Fruit fly (Drosophila melanogaster) Kc167 (cell line): Measurements from ENCODE around the gene CG4456.

Experiments
- Sin3A ChIP-seq: fragments of >200 bp; optimal IDR thresholded peaks from 2 replicates; lab custom pipeline; 2018; ENCODE audit warnings: missing external identifiers
- h ChIP-seq: fragments of >200 bp; optimal IDR thresholded peaks from 3 replicates; lab custom pipeline; 2018; ENCODE audit warnings: missing external identifiers
- psq ChIP-seq: fragments of >200 bp; optimal IDR thresholded peaks from 2 replicates; lab custom pipeline; 2017; ENCODE audit warnings: missing external identifiers
- ttk ChIP-seq: sonication (Bioruptor generic); optimal IDR thresholded peaks from 2 replicates; lab custom pipeline; 2017; ENCODE audit warnings: missing external identifiers

DNA sequence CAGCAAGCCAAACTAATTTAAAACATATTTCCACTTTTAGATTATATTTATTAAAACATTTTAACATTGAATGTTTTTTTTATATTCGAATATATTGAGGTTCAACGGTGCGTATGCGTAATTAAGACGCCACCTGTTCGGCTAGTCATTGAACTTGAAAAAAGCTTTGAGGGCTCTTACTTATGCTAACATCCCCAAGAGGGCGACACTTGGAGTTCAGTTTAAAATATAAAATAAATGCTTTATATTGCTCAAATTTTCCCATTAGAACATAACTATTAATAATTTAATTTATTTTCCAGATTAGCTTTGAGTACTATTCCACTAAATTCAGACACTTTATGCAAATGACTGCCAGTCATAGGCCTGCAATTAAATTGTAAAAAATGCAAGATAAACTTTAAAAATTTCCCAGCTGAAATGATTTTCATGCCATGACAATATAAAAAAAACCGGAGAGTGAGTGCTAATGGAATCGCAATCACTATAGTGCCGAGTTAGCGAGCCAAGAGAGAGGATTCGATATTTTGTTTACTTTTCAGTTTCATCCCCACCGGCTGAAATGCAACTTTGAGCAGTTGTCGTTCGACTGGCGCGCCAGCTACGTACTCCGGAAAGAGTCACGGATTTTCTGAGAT lies 38.7 kb upstream of the CG4456 start, which contains the start of gene PGRP-LA:
- TF ChIP-seq psq (lab: Kevin White, UChicago) (no peak), h (no peak), Sin3A (lab: Kevin White, UChicago) (no peak), ttk (lab: Kevin White, UChicago) (no peak)
